Worm (Caenorhabditis elegans): Measurements from ENCODE around the gene T09A5.15.
A peak's percentile ranks its signal among the peaks of the same experiment; 100 is the strongest.

T09A5.15 gene

DNA sequence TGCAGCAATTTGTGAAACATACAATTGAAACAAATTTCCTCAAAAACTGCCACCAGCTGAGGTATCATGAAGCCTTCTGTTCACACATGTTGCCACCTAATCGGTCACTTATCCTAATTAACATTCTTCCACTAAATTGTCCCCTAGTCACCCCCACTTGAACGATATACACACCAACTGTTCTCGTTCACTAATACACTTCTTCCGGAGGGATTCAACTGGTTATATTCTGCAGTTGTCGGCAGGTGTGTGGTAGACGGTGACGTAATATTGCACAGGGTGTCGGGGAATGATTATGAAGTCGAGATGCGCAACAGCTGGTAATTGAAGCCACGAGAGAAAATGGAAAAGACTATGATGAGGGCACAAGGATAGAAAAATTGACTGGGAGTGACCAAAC, 42.4 kb upstream of the T09A5.15 start:
- no peak for TF ChIP-seq ztf-6 (GFP tag; IDR thresholded peaks at IDR 0.05)
- 0 out of 2 replicates have a peak, but pooled peaks have one; percentile 16 for TF ChIP-seq ztf-25 (GFP tag; IDR thresholded peaks at IDR 0.05)

DNA sequence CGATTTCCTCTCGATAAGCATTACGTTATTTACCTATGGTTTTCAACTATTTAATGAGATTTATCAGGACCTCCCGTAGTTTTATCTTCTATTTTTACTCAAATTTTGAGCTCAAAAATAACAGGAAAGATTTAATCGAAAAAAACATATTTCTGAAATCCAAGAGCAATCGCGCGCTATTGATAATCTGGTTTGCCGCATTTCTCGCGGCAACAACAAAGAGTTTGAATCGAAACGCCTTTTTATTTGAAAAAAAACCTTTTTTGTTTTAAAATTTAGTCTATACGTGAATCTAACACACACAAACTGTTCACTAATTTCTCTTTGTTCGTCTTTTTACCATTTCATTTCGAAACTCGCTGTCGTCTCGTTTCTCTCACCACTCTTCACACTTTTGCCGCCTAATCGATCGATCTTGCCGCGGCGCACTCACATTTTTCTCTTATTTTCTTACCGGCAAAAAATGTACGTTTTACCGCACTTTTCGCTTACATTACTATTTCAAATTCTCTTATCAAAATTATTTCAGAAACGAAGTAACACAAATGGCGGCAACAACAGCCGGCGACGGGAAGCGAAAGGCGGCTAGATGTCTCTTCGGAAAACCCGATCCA, 41.5 kb upstream of the T09A5.15 start, which contains the start of gene cki-2:
TSS of gene cki-2 (plus strand) at position 337 of the 614 bp plus-strand sequence.
- no peak for TF ChIP-seq chd-7 (tag; optimal IDR thresholded peaks at IDR 0.05)
- TF ChIP-seq madf-6 (GFP tag; IDR thresholded peaks at IDR 0.05), result peak; percentile 90
- TF ChIP-seq fkh-3 (tag; optimal IDR thresholded peaks at IDR 0.05), result no peak
- TF ChIP-seq ceh-91 (GFP tag; IDR thresholded peaks at IDR 0.05), result peak; percentile 42; the same call in 1 of the 2 replicates
- peak; percentile 36; the same call in 1 of the 2 replicates for TF ChIP-seq hmg-1.2 (GFP tag; IDR thresholded peaks at IDR 0.05)
- no peak for TF ChIP-seq egl-44 (GFP tag; IDR thresholded peaks at IDR 0.05)
- TF ChIP-seq lin-35 (GFP tag; optimal IDR thresholded peaks at IDR 0.05), result no peak
- TF ChIP-seq athp-1 (tag; optimal IDR thresholded peaks at IDR 0.05), result no peak
- no peak for TF ChIP-seq madf-10 (tag; optimal IDR thresholded peaks at IDR 0.05)
- no peak for TF ChIP-seq C06A6.2 (GFP tag; conservative IDR thresholded peaks at IDR 0.05)
- TF ChIP-seq B0261.1 (tag; optimal IDR thresholded peaks at IDR 0.05), result no peak
- no peak for TF ChIP-seq gei-17 (GFP tag; optimal IDR thresholded peaks at IDR 0.05)
- peak; percentile 50; the same call in 1 of the 2 replicates for TF ChIP-seq dox-1 (GFP tag; IDR thresholded peaks at IDR 0.05)
- peak; percentile 37; the same call in 1 of the 2 replicates for TF ChIP-seq D2030.7 (GFP tag; IDR thresholded peaks at IDR 0.05)
- TF ChIP-seq atf-7 (tag; optimal IDR thresholded peaks at IDR 0.05), result no peak
- TF ChIP-seq rcor-1 (GFP tag; IDR thresholded peaks at IDR 0.05), result no peak
- TF ChIP-seq T26A5.8 (tag; optimal IDR thresholded peaks at IDR 0.05), result no peak
- no peak for TF ChIP-seq F22D6.2 (tag; optimal IDR thresholded peaks at IDR 0.05)
- no peak for TF ChIP-seq ceh-58 (GFP tag; IDR thresholded peaks at IDR 0.05)
- no peak for TF ChIP-seq T07F8.4 (tag; optimal IDR thresholded peaks at IDR 0.05)
- TF ChIP-seq mes-4 (tag; optimal IDR thresholded peaks at IDR 0.05), result no peak
- TF ChIP-seq F33H1.4 (GFP tag; IDR thresholded peaks at IDR 0.05), result peak; percentile 33
- TF ChIP-seq lsl-1 (GFP tag; optimal IDR thresholded peaks at IDR 0.05), result peak; percentile 48
- TF ChIP-seq B0336.3 (GFP tag; IDR thresholded peaks at IDR 0.05), result 0 out of 2 replicates have a peak, but pooled peaks have one; percentile 21
- peak; percentile 75 for TF ChIP-seq nhr-80 (tag; optimal IDR thresholded peaks at IDR 0.05)
- TF ChIP-seq mel-28 (tag; optimal IDR thresholded peaks at IDR 0.05; ENCODE audit: borderline replicate concordance), result no peak
- no peak for TF ChIP-seq attf-6 (GFP tag; IDR thresholded peaks at IDR 0.05)
- no peak for TF ChIP-seq ama-1 (optimal IDR thresholded peaks at IDR 0.05)
- TF ChIP-seq ama-1 (GFP tag; optimal IDR thresholded peaks at IDR 0.05), result no peak
- no peak for TF ChIP-seq him-1 (tag; optimal IDR thresholded peaks at IDR 0.05)
- no peak for TF ChIP-seq Y53F4B.3 (GFP tag; IDR thresholded peaks at IDR 0.05)
- TF ChIP-seq lin-54 (GFP tag; optimal IDR thresholded peaks at IDR 0.05), result peak; percentile 32
- TF ChIP-seq F10E7.11 (tag; optimal IDR thresholded peaks at IDR 0.05), result no peak
- TF ChIP-seq snpc-3.4 (tag; optimal IDR thresholded peaks at IDR 0.05), result no peak
- TF ChIP-seq ztf-18 (tag; optimal IDR thresholded peaks at IDR 0.05), result no peak
- TF ChIP-seq lin-26 (GFP tag; IDR thresholded peaks at IDR 0.05), result no peak
- TF ChIP-seq nhr-90 (tag; optimal IDR thresholded peaks at IDR 0.05), result no peak
- peak; percentile 1 for TF ChIP-seq attf-5 (GFP tag; optimal IDR thresholded peaks at IDR 0.05)
- TF ChIP-seq efl-1 (GFP tag; optimal IDR thresholded peaks at IDR 0.05), result peak; percentile 87
- no peak for TF ChIP-seq egrh-3 (GFP tag; IDR thresholded peaks at IDR 0.05)
- no peak for TF ChIP-seq ztf-28 (GFP tag; IDR thresholded peaks at IDR 0.05)
- no peak for TF ChIP-seq nhr-27 (tag; optimal IDR thresholded peaks at IDR 0.05)
- TF ChIP-seq sdz-38 (tag; optimal IDR thresholded peaks at IDR 0.05), result no peak
- no peak for TF ChIP-seq pbrm-1 (GFP tag; IDR thresholded peaks at IDR 0.05)
- TF ChIP-seq ztf-25 (GFP tag; IDR thresholded peaks at IDR 0.05), result no peak
- TF ChIP-seq hmg-20 (GFP tag; IDR thresholded peaks at IDR 0.05), result no peak
- no peak for TF ChIP-seq snpc-1.3 (tag; optimal IDR thresholded peaks at IDR 0.05; ENCODE audit: insufficient read depth)
